Fruit fly (Drosophila melanogaster) whole organism, embryonic: ENCODE data around the gene temp.

Experiments used
- Abd-B ChIP-seq: fragments of 200-800 bp; sonication (Bioruptor generic); optimal IDR thresholded peaks from 2 replicates; lab custom pipeline; 2018; ENCODE audit warnings: missing biosample characterization, mild to moderate bottlenecking, missing genetic modification characterization, moderate library complexity
- Antp ChIP-seq: fragments of 200-800 bp; sonication (Bioruptor generic); optimal IDR thresholded peaks from 3 replicates; lab custom pipeline; 2016; ENCODE audit warnings: missing biosample characterization, missing genetic modification characterization
- CG10274 ChIP-seq: fragments of 200-800 bp; sonication (Bioruptor generic); optimal IDR thresholded peaks from 3 replicates; lab custom pipeline; 2017; ENCODE audit warnings: missing biosample characterization, mild to moderate bottlenecking, missing genetic modification characterization
- CG12071 ChIP-seq: fragments of 200-800 bp; sonication (Bioruptor generic); optimal IDR thresholded peaks from 3 replicates; lab custom pipeline; 2018; ENCODE audit warnings: missing biosample characterization, mild to moderate bottlenecking, missing genetic modification characterization
- CG12659 ChIP-seq: fragments of 200-800 bp; sonication (Bioruptor generic); optimal IDR thresholded peaks from 3 replicates; lab custom pipeline; 2017; ENCODE audit warnings: mild to moderate bottlenecking, missing biosample characterization, missing genetic modification reagents, missing genetic modification characterization
- CG12769 ChIP-seq: fragments of 200-800 bp; sonication (Bioruptor generic); optimal IDR thresholded peaks from 2 replicates; lab custom pipeline; 2019; ENCODE audit warnings: missing biosample characterization, mild to moderate bottlenecking, missing genetic modification characterization, moderate library complexity
- CG12942 ChIP-seq: fragments of 200-800 bp; sonication (Bioruptor generic); optimal IDR thresholded peaks from 3 replicates; lab custom pipeline; 2016; ENCODE audit warnings: missing biosample characterization, missing genetic modification characterization
- CG15269 ChIP-seq: fragments of 200-800 bp; sonication (Bioruptor generic); optimal IDR thresholded peaks from 2 replicates; lab custom pipeline; 2018; ENCODE audit warnings: missing biosample characterization, mild to moderate bottlenecking, missing genetic modification characterization, moderate library complexity
- CG15479 ChIP-seq: fragments of 200-800 bp; sonication (Bioruptor generic); optimal IDR thresholded peaks from 3 replicates; lab custom pipeline; 2019; ENCODE audit warnings: missing biosample characterization, mild to moderate bottlenecking, missing genetic modification characterization, moderate library complexity
- CG16779 ChIP-seq: fragments of 200-800 bp; sonication (Bioruptor generic); IDR thresholded peaks from 2 replicates; pipeline ENCODE4 v1.3.6; 2022; ENCODE audit warnings: missing biosample characterization, missing genetic modification characterization
- CG17186 ChIP-seq: fragments of 200-800 bp; sonication (Bioruptor generic); optimal IDR thresholded peaks from 3 replicates; lab custom pipeline; 2017; ENCODE audit warnings: missing biosample characterization, missing genetic modification reagents, missing genetic modification characterization
- CG17385 ChIP-seq: fragments of 200-800 bp; sonication (Bioruptor generic); optimal IDR thresholded peaks from 3 replicates; lab custom pipeline; 2018; ENCODE audit warnings: missing biosample characterization, mild to moderate bottlenecking, missing genetic modification characterization
- CG17829 ChIP-seq: fragments of 200-800 bp; optimal IDR thresholded peaks from 2 replicates; lab custom pipeline; 2019; ENCODE audit warnings: missing biosample characterization, mild to moderate bottlenecking, missing genetic modification characterization, moderate library complexity
- CG2875 ChIP-seq: fragments of 200-800 bp; sonication (Bioruptor generic); optimal IDR thresholded peaks from 2 replicates; lab custom pipeline; 2017; ENCODE audit warnings: missing biosample characterization, mild to moderate bottlenecking, missing genetic modification characterization, missing genetic modification reagents
- CG32532 ChIP-seq: fragments of 200-800 bp; sonication (Bioruptor generic); IDR thresholded peaks from 2 replicates; pipeline ENCODE4 v1.3.6; 2022; ENCODE audit warnings: missing biosample characterization, missing genetic modification characterization
- CG32767 ChIP-seq: fragments of 200-800 bp; sonication (Bioruptor generic); IDR thresholded peaks from 2 replicates; pipeline ENCODE4 v1.3.6; 2022; ENCODE audit warnings: missing biosample characterization, missing genetic modification characterization
- CG34376 ChIP-seq: fragments of 200-800 bp; sonication (Bioruptor generic); optimal IDR thresholded peaks from 2 replicates; lab custom pipeline; 2018; ENCODE audit warnings: missing biosample characterization, mild to moderate bottlenecking, missing genetic modification characterization
- CG42726 ChIP-seq: fragments of 200-800 bp; sonication (Bioruptor generic); IDR thresholded peaks from 2 replicates; pipeline ENCODE4 v1.3.6; 2022; ENCODE audit warnings: missing biosample characterization, missing genetic modification characterization; ENCODE audit not compliant: partially characterized antibody
- CG4360 ChIP-seq: fragments of 200-800 bp; sonication (Bioruptor generic); IDR thresholded peaks from 2 replicates; pipeline ENCODE4 v1.3.6; 2022; ENCODE audit warnings: missing biosample characterization, missing genetic modification characterization
- CG6689 ChIP-seq: fragments of 200-800 bp; sonication (Bioruptor generic); IDR thresholded peaks from 2 replicates; pipeline ENCODE4 v1.3.6; 2022; ENCODE audit warnings: missing biosample characterization, missing genetic modification characterization
- CG7786 ChIP-seq: fragments of 200-800 bp; sonication (Bioruptor generic); optimal IDR thresholded peaks from 2 replicates; lab custom pipeline; 2016; ENCODE audit warnings: missing biosample characterization, missing genetic modification characterization
- CG8478 ChIP-seq: fragments of >200 bp; optimal IDR thresholded peaks from 2 replicates; lab custom pipeline; 2018
- Fer3 ChIP-seq: fragments of 200-800 bp; sonication (Bioruptor generic); optimal IDR thresholded peaks from 2 replicates; lab custom pipeline; 2018; ENCODE audit warnings: missing biosample characterization, mild to moderate bottlenecking, missing genetic modification characterization, moderate library complexity
- Gsc ChIP-seq: fragments of 200-800 bp; sonication (Bioruptor generic); IDR thresholded peaks from 2 replicates; pipeline ENCODE4 v1.3.6; 2022; ENCODE audit warnings: missing biosample characterization, missing genetic modification characterization
- HmgD ChIP-seq: fragments of 200-800 bp; sonication (Bioruptor generic); optimal IDR thresholded peaks from 3 replicates; lab custom pipeline; 2016; ENCODE audit warnings: missing biosample characterization, missing genetic modification characterization
- Mad ChIP-seq: fragments of 200-800 bp; sonication (Bioruptor generic); optimal IDR thresholded peaks from 2 replicates; lab custom pipeline; 2016; ENCODE audit warnings: missing biosample characterization, missing genetic modification characterization
- NK7.1 ChIP-seq: fragments of 200-800 bp; sonication (Bioruptor generic); optimal IDR thresholded peaks from 3 replicates; lab custom pipeline; 2016; ENCODE audit warnings: missing biosample characterization, missing genetic modification characterization
- Ptx1 ChIP-seq: fragments of 200-800 bp; sonication (Bioruptor generic); IDR thresholded peaks from 2 replicates; pipeline ENCODE4 v1.3.6; 2022; ENCODE audit warnings: missing biosample characterization, missing genetic modification characterization
- Sox100B ChIP-seq: fragments of 200-800 bp; sonication (Bioruptor generic); optimal IDR thresholded peaks from 3 replicates; lab custom pipeline; 2018; ENCODE audit warnings: missing biosample characterization, mild to moderate bottlenecking, missing genetic modification characterization
- TFAM ChIP-seq: fragments of 200-800 bp; sonication (Bioruptor generic); optimal IDR thresholded peaks from 2 replicates; lab custom pipeline; 2017; ENCODE audit warnings: missing biosample characterization, missing genetic modification characterization, inconsistent platforms
- Vsx1 ChIP-seq: fragments of 200-800 bp; sonication (Bioruptor generic); optimal IDR thresholded peaks from 2 replicates; lab custom pipeline; 2017; ENCODE audit warnings: missing biosample characterization, mild to moderate bottlenecking, missing genetic modification characterization, missing genetic modification reagents
- YL-1 ChIP-seq: fragments of 200-800 bp; sonication (Bioruptor generic); optimal IDR thresholded peaks from 3 replicates; lab custom pipeline; 2017; ENCODE audit warnings: missing biosample characterization, mild to moderate bottlenecking, missing genetic modification characterization
- ara ChIP-seq: fragments of 200-800 bp; sonication (Bioruptor generic); IDR thresholded peaks from 2 replicates; pipeline ENCODE4 v1.3.6; 2022; ENCODE audit warnings: missing biosample characterization, missing genetic modification characterization
- cad ChIP-seq: fragments of >200 bp; optimal IDR thresholded peaks from 2 replicates; lab custom pipeline; 2017; ENCODE audit warnings: missing biosample characterization, missing genetic modification characterization
- corto ChIP-seq: fragments of 200-800 bp; sonication (Bioruptor generic); optimal IDR thresholded peaks from 2 replicates; lab custom pipeline; 2016; ENCODE audit warnings: missing biosample characterization, mild to moderate bottlenecking, missing genetic modification characterization, moderate library complexity
- fd64A ChIP-seq: fragments of 200-800 bp; sonication (Bioruptor generic); optimal IDR thresholded peaks from 3 replicates; lab custom pipeline; 2018; ENCODE audit warnings: missing biosample characterization, mild to moderate bottlenecking, missing genetic modification characterization
- gfzf ChIP-seq: fragments of 200-800 bp; sonication (Bioruptor generic); optimal IDR thresholded peaks from 2 replicates; lab custom pipeline; 2016; ENCODE audit warnings: missing biosample characterization, mild to moderate bottlenecking, missing genetic modification characterization, moderate library complexity
- gro ChIP-seq: fragments of 200-800 bp; sonication (Bioruptor generic); optimal IDR thresholded peaks from 2 replicates; lab custom pipeline; 2016; ENCODE audit warnings: missing biosample characterization, missing genetic modification characterization
- ham ChIP-seq: fragments of 200-800 bp; sonication (Bioruptor generic); IDR thresholded peaks from 2 replicates; pipeline ENCODE4 v1.3.6; 2022; ENCODE audit warnings: missing biosample characterization, missing genetic modification characterization
- hkb ChIP-seq, 2 experiments: fragments of 200-800 bp in 1 of 2; fragments of >200 bp in 1 of 2; sonication (Bioruptor generic) in 1 of 2; IDR thresholded peaks in 1 of 2; optimal IDR thresholded peaks in 1 of 2; 2 replicates each; pipeline versions ENCODE4 v1.3.6 to Lab custom; 2017 to 2022; ENCODE audit warnings: missing biosample characterization in 1 of 2, missing genetic modification characterization in 1 of 2
- klu ChIP-seq: fragments of 200-800 bp; sonication (Bioruptor generic); IDR thresholded peaks from 2 replicates; pipeline ENCODE4 v1.3.6; 2022; ENCODE audit warnings: missing biosample characterization, missing genetic modification characterization
- lov ChIP-seq, 2 experiments: fragments of 200-800 bp in 1 of 2; fragments of >200 bp in 1 of 2; sonication (Bioruptor generic) in 1 of 2; IDR thresholded peaks in 1 of 2; optimal IDR thresholded peaks in 1 of 2; 2 replicates in 1 of 2; 3 replicates in 1 of 2; pipeline versions ENCODE4 v1.3.6 to Lab custom; 2017 to 2022; ENCODE audit warnings: missing biosample characterization in 1 of 2, missing genetic modification characterization in 1 of 2
- luna ChIP-seq: fragments of 200-800 bp; sonication (Bioruptor generic); optimal IDR thresholded peaks from 2 replicates; lab custom pipeline; 2016; ENCODE audit warnings: missing biosample characterization, missing genetic modification characterization
- nom ChIP-seq: fragments of 200-800 bp; sonication (Bioruptor generic); optimal IDR thresholded peaks from 2 replicates; lab custom pipeline; 2017; ENCODE audit warnings: missing biosample characterization, missing genetic modification characterization, mild to moderate bottlenecking, moderate library complexity, missing genetic modification reagents
- pho ChIP-seq: fragments of 200-800 bp; sonication (Bioruptor generic); optimal IDR thresholded peaks from 2 replicates; lab custom pipeline; 2016; ENCODE audit warnings: missing biosample characterization, missing genetic modification characterization
- schlank ChIP-seq: fragments of 200-800 bp; sonication (Bioruptor generic); optimal IDR thresholded peaks from 2 replicates; lab custom pipeline; 2018; ENCODE audit warnings: missing biosample characterization, mild to moderate bottlenecking, missing genetic modification characterization
- tgo ChIP-seq: fragments of 200-800 bp; sonication (Bioruptor generic); IDR thresholded peaks from 3 replicates; pipeline ENCODE4 v1.3.6; 2022; ENCODE audit warnings: missing biosample characterization, missing genetic modification characterization
- tin ChIP-seq: fragments of 200-800 bp; sonication (Bioruptor generic); optimal IDR thresholded peaks from 3 replicates; lab custom pipeline; 2016; ENCODE audit warnings: missing biosample characterization, missing genetic modification characterization
- trem ChIP-seq: fragments of 200-800 bp; optimal IDR thresholded peaks from 3 replicates; lab custom pipeline; 2019; ENCODE audit warnings: missing biosample characterization, mild to moderate bottlenecking, missing genetic modification characterization, moderate library complexity
- trh ChIP-seq: fragments of 200-800 bp; sonication (Bioruptor generic); optimal IDR thresholded peaks from 2 replicates; lab custom pipeline; 2016; ENCODE audit warnings: missing biosample characterization, missing genetic modification characterization
- zen2 ChIP-seq: fragments of 200-800 bp; sonication (Bioruptor generic); IDR thresholded peaks from 3 replicates; pipeline ENCODE4 v1.3.6; 2022; ENCODE audit warnings: missing biosample characterization, missing genetic modification characterization; ENCODE audit not compliant: partially characterized antibody

temp gene

DNA sequence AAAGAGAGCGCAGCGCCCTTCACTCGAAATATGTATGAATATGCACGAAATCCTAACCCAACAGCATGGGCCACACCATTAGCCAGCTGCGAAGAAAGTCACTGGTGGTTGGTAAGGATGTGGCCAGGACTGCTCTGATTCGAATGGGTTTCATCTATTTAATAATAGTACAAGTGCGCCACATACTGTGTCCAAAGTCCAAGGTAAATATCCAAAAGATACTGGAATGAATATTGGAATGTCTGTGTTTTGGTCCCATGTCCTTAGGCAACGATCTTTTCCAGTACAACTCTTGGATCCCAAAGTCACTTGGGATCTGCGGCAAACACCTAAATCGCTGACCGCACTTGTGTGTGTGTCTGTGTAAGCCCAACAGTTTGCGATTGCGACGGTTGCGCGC, 44.0 kb upstream of the temp start (continued):
- TF ChIP-seq CG12769 (tag; lab: Kevin White, UChicago) (peak; percentile 73), Sox100B (peak; percentile 78), luna (no peak), fd64A (GFP tag; lab: Kevin White, UChicago) (no peak), cad (GFP tag; lab: Kevin White, UChicago) (no peak), CG12071 (GFP tag; lab: Kevin White, UChicago) (peak; percentile 56), gro (no peak), CG7786 (GFP tag; lab: Kevin White, UChicago) (peak; percentile 37), HmgD (GFP tag; lab: Kevin White, UChicago) (no peak), tin (GFP tag; lab: Kevin White, UChicago) (peak; percentile 23), CG34376 (GFP tag; lab: Kevin White, UChicago) (no peak), CG32767 (peak; percentile 68), CG17186 (no peak), CG32532 (GFP tag; lab: Robert Waterston, UW) (peak; percentile 15; the same call in 1 of the 2 replicates), nom (GFP tag; lab: Kevin White, UChicago) (peak; percentile 16), ara (GFP tag; lab: Robert Waterston, UW) (peak; percentile 56), CG8478 (lab: Kevin White, UChicago) (no peak), CG10274 (GFP tag; lab: Kevin White, UChicago) (peak; percentile 51), CG15269 (tag; lab: Kevin White, UChicago) (peak; percentile 73), Antp (GFP tag; lab: Kevin White, UChicago) (peak; percentile 59), Vsx1 (GFP tag; lab: Kevin White, UChicago) (peak; percentile 37), Fer3 (tag; lab: Kevin White, UChicago) (peak; percentile 24), Abd-B (GFP tag; lab: Kevin White, UChicago) (peak; percentile 20), CG4360 (GFP tag; lab: Robert Waterston, UW) (no peak), CG15479 (GFP tag; lab: Kevin White, UChicago) (no peak), schlank (tag; lab: Kevin White, UChicago) (no peak), NK7.1 (no peak), Ptx1 (GFP tag; lab: Robert Waterston, UW) (peak; percentile 79), CG6689 (GFP tag; lab: Robert Waterston, UW) (peak; percentile 73), corto (GFP tag; lab: Kevin White, UChicago) (peak; percentile 18), CG17829 (tag; lab: Kevin White, UChicago) (peak; percentile 16), ham (no peak), zen2 (no peak), lov (optimal IDR thresholded peaks at IDR 0.05; lab: Kevin White, UChicago) (no peak), lov (GFP tag; IDR thresholded peaks at IDR 0.05; lab: Robert Waterston, UW) (no peak), CG42726 (GFP tag; lab: Robert Waterston, UW) (no peak), CG12942 (GFP tag; lab: Kevin White, UChicago) (peak; percentile 38), CG17385 (GFP tag; lab: Kevin White, UChicago) (no peak), tgo (peak; percentile 73), pho (GFP tag; lab: Kevin White, UChicago) (peak; percentile 35), Gsc (GFP tag; lab: Robert Waterston, UW) (0 out of 2 replicates have a peak, but pooled peaks have one; percentile 10), Mad (peak; percentile 44), YL-1 (no peak), CG12659 (GFP tag; lab: Kevin White, UChicago) (peak; percentile 54), CG16779 (GFP tag; lab: Robert Waterston, UW) (no peak), gfzf (no peak), trem (tag; lab: Kevin White, UChicago) (no peak), klu (GFP tag; lab: Robert Waterston, UW) (no peak), trh (GFP tag; lab: Kevin White, UChicago) (no peak), CG2875 (GFP tag; lab: Kevin White, UChicago) (peak; percentile 10), hkb (optimal IDR thresholded peaks at IDR 0.05; lab: Kevin White, UChicago) (no peak), hkb (GFP tag; IDR thresholded peaks at IDR 0.05; lab: Robert Waterston, UW) (peak; percentile 71), TFAM (no peak)
